Fruit fly (Drosophila melanogaster) whole organism, embryonic: ENCODE measurements around the gene CG17202.

Experiments
- Atf-2 ChIP-seq: fragments of 200-800 bp; sonication (Bioruptor generic); optimal IDR thresholded peaks from 2 replicates; lab custom pipeline; 2016; ENCODE audit warnings: missing biosample characterization, missing genetic modification characterization
- CG10431 ChIP-seq: fragments of 200-800 bp; sonication (Bioruptor generic); optimal IDR thresholded peaks from 3 replicates; lab custom pipeline; 2018; ENCODE audit warnings: missing biosample characterization, mild to moderate bottlenecking, missing genetic modification characterization
- CG10462 ChIP-seq: fragments of 200-800 bp; sonication (Bioruptor generic); optimal IDR thresholded peaks from 2 replicates; lab custom pipeline; 2016; ENCODE audit warnings: missing biosample characterization, missing genetic modification characterization
- CG10565 ChIP-seq: fragments of 200-800 bp; sonication (Bioruptor generic); optimal IDR thresholded peaks from 3 replicates; lab custom pipeline; 2016; ENCODE audit warnings: missing biosample characterization, mild to moderate bottlenecking, missing genetic modification characterization
- CG11398 ChIP-seq: fragments of 200-800 bp; sonication (Bioruptor generic); optimal IDR thresholded peaks from 2 replicates; lab custom pipeline; 2016; ENCODE audit warnings: missing biosample characterization, missing genetic modification characterization
- CG11696 ChIP-seq: fragments of 200-800 bp; sonication (Bioruptor generic); IDR thresholded peaks from 2 replicates; pipeline ENCODE4 v1.3.6; 2022; ENCODE audit warnings: missing biosample characterization, missing genetic modification characterization
- CG12071 ChIP-seq: fragments of 200-800 bp; sonication (Bioruptor generic); optimal IDR thresholded peaks from 3 replicates; lab custom pipeline; 2018; ENCODE audit warnings: missing biosample characterization, mild to moderate bottlenecking, missing genetic modification characterization
- CG12104 ChIP-seq: fragments of 200-800 bp; sonication (Bioruptor generic); optimal IDR thresholded peaks from 3 replicates; lab custom pipeline; 2016; ENCODE audit warnings: missing biosample characterization, missing genetic modification characterization
- CG12299 ChIP-seq: fragments of 200-800 bp; sonication (Bioruptor generic); optimal IDR thresholded peaks from 2 replicates; lab custom pipeline; 2018; ENCODE audit warnings: missing biosample characterization, mild to moderate bottlenecking, missing genetic modification characterization
- CG1233 ChIP-seq: fragments of 200-800 bp; sonication (Bioruptor generic); optimal IDR thresholded peaks from 4 replicates; lab custom pipeline; 2018; ENCODE audit warnings: missing biosample characterization, mild to moderate bottlenecking, missing genetic modification characterization
- CG12659 ChIP-seq: fragments of 200-800 bp; sonication (Bioruptor generic); optimal IDR thresholded peaks from 3 replicates; lab custom pipeline; 2017; ENCODE audit warnings: mild to moderate bottlenecking, missing biosample characterization, missing genetic modification reagents, missing genetic modification characterization
- CG14441 ChIP-seq: fragments of 200-800 bp; sonication (Bioruptor generic); IDR thresholded peaks from 2 replicates; pipeline ENCODE4 v1.3.6; 2022; ENCODE audit warnings: missing biosample characterization, missing genetic modification characterization
- CG15514 ChIP-seq: fragments of 200-800 bp; sonication (Bioruptor generic); optimal IDR thresholded peaks from 3 replicates; lab custom pipeline; 2017; ENCODE audit warnings: missing biosample characterization, missing genetic modification characterization, mild to moderate bottlenecking, moderate library complexity, missing genetic modification reagents
- CG1603 ChIP-seq: fragments of 200-800 bp; sonication (Bioruptor generic); optimal IDR thresholded peaks from 2 replicates; lab custom pipeline; 2019; ENCODE audit warnings: missing biosample characterization, mild to moderate bottlenecking, missing genetic modification characterization, moderate library complexity
- CG17328 ChIP-seq: fragments of 200-800 bp; sonication (Bioruptor generic); IDR thresholded peaks from 2 replicates; pipeline ENCODE4 v1.3.6; 2022; ENCODE audit warnings: missing biosample characterization, missing genetic modification characterization
- CG34422 ChIP-seq: fragments of 200-800 bp; sonication (Bioruptor generic); IDR thresholded peaks from 3 replicates; pipeline ENCODE4 v1.3.6; 2022; ENCODE audit warnings: missing biosample characterization, missing genetic modification characterization
- CG4617 ChIP-seq: fragments of 200-800 bp; sonication (Bioruptor generic); optimal IDR thresholded peaks from 3 replicates; lab custom pipeline; 2016; ENCODE audit warnings: missing biosample characterization, missing genetic modification characterization, borderline replicate concordance
- CG4730 ChIP-seq: fragments of 200-800 bp; sonication (Bioruptor generic); IDR thresholded peaks from 2 replicates; pipeline ENCODE4 v1.3.6; 2022; ENCODE audit warnings: missing biosample characterization, missing genetic modification characterization
- CG4854 ChIP-seq: fragments of 200-800 bp; sonication (Bioruptor generic); optimal IDR thresholded peaks from 2 replicates; lab custom pipeline; 2016; ENCODE audit warnings: missing biosample characterization, missing genetic modification characterization, inconsistent platforms
- CG6765 ChIP-seq: fragments of 200-800 bp; sonication (Bioruptor generic); optimal IDR thresholded peaks from 3 replicates; lab custom pipeline; 2017; ENCODE audit warnings: missing biosample characterization, mild to moderate bottlenecking, missing genetic modification characterization
- ERR ChIP-seq: fragments of 200-800 bp; sonication (Bioruptor generic); optimal IDR thresholded peaks from 2 replicates; lab custom pipeline; 2016; ENCODE audit warnings: missing biosample characterization, missing genetic modification characterization
- HHEX ChIP-seq: fragments of 200-800 bp; sonication (Bioruptor generic); optimal IDR thresholded peaks from 3 replicates; lab custom pipeline; 2017; ENCODE audit warnings: missing biosample characterization, mild to moderate bottlenecking, missing genetic modification characterization, missing genetic modification reagents
- Hmx ChIP-seq: fragments of 200-800 bp; sonication (Bioruptor generic); optimal IDR thresholded peaks from 2 replicates; lab custom pipeline; 2016; ENCODE audit warnings: missing biosample characterization, missing genetic modification characterization
- Med ChIP-seq: fragments of 200-800 bp; sonication (Bioruptor generic); peaks from one replicate; lab custom pipeline; 2016; ENCODE audit warnings: missing biosample characterization, missing genetic modification characterization, mild to moderate bottlenecking, inconsistent platforms, moderate library complexity
- Nf-YB ChIP-seq: fragments of 200-800 bp; sonication (Bioruptor generic); optimal IDR thresholded peaks from 3 replicates; lab custom pipeline; 2019; ENCODE audit warnings: missing biosample characterization, mild to moderate bottlenecking, missing genetic modification characterization, moderate library complexity
- PHDP ChIP-seq: fragments of 200-800 bp; sonication (Bioruptor generic); optimal IDR thresholded peaks from 3 replicates; lab custom pipeline; 2018; ENCODE audit warnings: missing biosample characterization, mild to moderate bottlenecking, missing genetic modification characterization, moderate library complexity
- Ravus ChIP-seq: fragments of 200-800 bp; sonication (Bioruptor generic); IDR thresholded peaks from 2 replicates; pipeline ENCODE4 v1.3.6; 2022; ENCODE audit warnings: missing biosample characterization, missing genetic modification characterization
- Rfx ChIP-seq: fragments of 200-800 bp; sonication (Bioruptor generic); IDR thresholded peaks from 2 replicates; pipeline ENCODE4 v1.3.6; 2022; ENCODE audit warnings: missing biosample characterization, missing genetic modification characterization
- Sry-δ ChIP-seq: fragments of 200-800 bp; sonication (Bioruptor generic); optimal IDR thresholded peaks from 2 replicates; lab custom pipeline; 2016; ENCODE audit warnings: missing biosample characterization, missing genetic modification characterization
- TFAM ChIP-seq: fragments of 200-800 bp; sonication (Bioruptor generic); optimal IDR thresholded peaks from 2 replicates; lab custom pipeline; 2017; ENCODE audit warnings: missing biosample characterization, missing genetic modification characterization, inconsistent platforms
- aop ChIP-seq: fragments of 200-800 bp; sonication (Bioruptor generic); IDR thresholded peaks from 2 replicates; pipeline ENCODE4 v1.3.6; 2022; ENCODE audit warnings: missing biosample characterization, missing genetic modification characterization
- az2 ChIP-seq: fragments of 200-800 bp; sonication (Bioruptor generic); optimal IDR thresholded peaks from 3 replicates; lab custom pipeline; 2016; ENCODE audit warnings: missing biosample characterization, missing genetic modification characterization
- crc ChIP-seq: fragments of 200-800 bp; sonication (Bioruptor generic); optimal IDR thresholded peaks from 2 replicates; lab custom pipeline; 2016; ENCODE audit warnings: missing biosample characterization, missing genetic modification characterization
- cwo ChIP-seq: fragments of 200-800 bp; sonication (Bioruptor generic); optimal IDR thresholded peaks from 3 replicates; lab custom pipeline; 2017; ENCODE audit warnings: missing biosample characterization, missing genetic modification characterization, mild to moderate bottlenecking, moderate library complexity, missing genetic modification reagents
- disco-r ChIP-seq: fragments of 200-800 bp; sonication (Bioruptor generic); optimal IDR thresholded peaks from 2 replicates; lab custom pipeline; 2016; ENCODE audit warnings: missing biosample characterization, missing genetic modification characterization
- dysf ChIP-seq: fragments of 200-800 bp; sonication (Bioruptor generic); IDR thresholded peaks from 3 replicates; pipeline ENCODE4 v1.3.6; 2022; ENCODE audit warnings: missing biosample characterization, missing genetic modification characterization
- eyg ChIP-seq: fragments of 200-800 bp; sonication (Bioruptor generic); optimal IDR thresholded peaks from 3 replicates; lab custom pipeline; 2016; ENCODE audit warnings: missing biosample characterization, missing genetic modification characterization
- gem ChIP-seq: fragments of 200-800 bp; sonication (Bioruptor generic); optimal IDR thresholded peaks from 2 replicates; lab custom pipeline; 2019; ENCODE audit warnings: missing biosample characterization, mild to moderate bottlenecking, missing genetic modification characterization, moderate library complexity
- gfzf ChIP-seq: fragments of 200-800 bp; sonication (Bioruptor generic); optimal IDR thresholded peaks from 2 replicates; lab custom pipeline; 2016; ENCODE audit warnings: missing biosample characterization, mild to moderate bottlenecking, missing genetic modification characterization, moderate library complexity
- gro ChIP-seq: fragments of 200-800 bp; sonication (Bioruptor generic); optimal IDR thresholded peaks from 2 replicates; lab custom pipeline; 2016; ENCODE audit warnings: missing biosample characterization, missing genetic modification characterization
- hbn ChIP-seq: fragments of 200-800 bp; sonication (Bioruptor generic); IDR thresholded peaks from 2 replicates; pipeline ENCODE4 v1.3.6; 2022; ENCODE audit warnings: missing biosample characterization, missing genetic modification characterization; ENCODE audit not compliant: partially characterized antibody
- hkb ChIP-seq, 2 experiments: fragments of 200-800 bp in 1 of 2; fragments of >200 bp in 1 of 2; sonication (Bioruptor generic) in 1 of 2; IDR thresholded peaks in 1 of 2; optimal IDR thresholded peaks in 1 of 2; 2 replicates each; pipeline versions ENCODE4 v1.3.6 to Lab custom; 2017 to 2022; ENCODE audit warnings: missing biosample characterization in 1 of 2, missing genetic modification characterization in 1 of 2
- jumu ChIP-seq: fragments of 200-800 bp; sonication (Bioruptor generic); optimal IDR thresholded peaks from 3 replicates; lab custom pipeline; 2016; ENCODE audit warnings: missing biosample characterization, missing genetic modification characterization
- mirr ChIP-seq: fragments of 200-800 bp; sonication (Bioruptor generic); optimal IDR thresholded peaks from 3 replicates; lab custom pipeline; 2018; ENCODE audit warnings: missing biosample characterization, mild to moderate bottlenecking, missing genetic modification characterization
- mld ChIP-seq: fragments of 200-800 bp; sonication (Bioruptor generic); IDR thresholded peaks from 3 replicates; pipeline ENCODE4 v1.3.6; 2022; ENCODE audit warnings: missing biosample characterization, missing genetic modification characterization; ENCODE audit not compliant: partially characterized antibody
- pros ChIP-seq: fragments of 200-800 bp; sonication (Bioruptor generic); optimal IDR thresholded peaks from 3 replicates; lab custom pipeline; 2019; ENCODE audit warnings: missing biosample characterization, mild to moderate bottlenecking, missing genetic modification characterization, moderate library complexity
- salm ChIP-seq: fragments of 200-800 bp; sonication (Bioruptor generic); optimal IDR thresholded peaks from 2 replicates; lab custom pipeline; 2018; ENCODE audit warnings: missing biosample characterization, mild to moderate bottlenecking, missing genetic modification characterization
- sens ChIP-seq: fragments of 200-800 bp; sonication (Bioruptor generic); peaks from one replicate; lab custom pipeline; 2016; ENCODE audit warnings: missing biosample characterization, missing genetic modification characterization
- tna ChIP-seq: fragments of 200-800 bp; sonication (Bioruptor generic); IDR thresholded peaks from 2 replicates; pipeline ENCODE4 v1.3.6; 2022; ENCODE audit warnings: missing biosample characterization, missing genetic modification characterization; ENCODE audit not compliant: partially characterized antibody
- unpg ChIP-seq: fragments of 200-800 bp; sonication (Bioruptor generic); optimal IDR thresholded peaks from 3 replicates; lab custom pipeline; 2018; ENCODE audit warnings: missing biosample characterization, mild to moderate bottlenecking, missing genetic modification characterization, moderate library complexity

Gene CG17202

dm6 chr3R:12413274-12413958 is 9.2 kb upstream of the CG17202 start, which contains the start of the genes Dip-C and pps (continued):
- peak; percentile 60 for TF ChIP-seq Sry-δ (GFP tag; lab: Kevin White, UChicago)
- TF ChIP-seq Ravus (GFP tag; lab: Robert Waterston, UW), result no peak
- TF ChIP-seq CG12071 (GFP tag; lab: Kevin White, UChicago), result no peak
- no peak for TF ChIP-seq CG10431 (GFP tag; lab: Kevin White, UChicago)
- no peak for TF ChIP-seq Nf-YB (GFP tag; lab: Kevin White, UChicago)
- TF ChIP-seq CG34422 (GFP tag; lab: Robert Waterston, UW), result no peak
- TF ChIP-seq PHDP (tag; lab: Kevin White, UChicago), result no peak
- 0 out of 2 replicates have a peak, but pooled peaks have one; percentile 12 for TF ChIP-seq Rfx (GFP tag; lab: Robert Waterston, UW)
- peak; percentile 99 for TF ChIP-seq CG15514 (GFP tag; lab: Kevin White, UChicago)
- TF ChIP-seq hkb (optimal IDR thresholded peaks at IDR 0.05; lab: Kevin White, UChicago), result no peak
- TF ChIP-seq hkb (GFP tag; IDR thresholded peaks at IDR 0.05; lab: Robert Waterston, UW), result no peak
- TF ChIP-seq dysf (GFP tag; lab: Robert Waterston, UW), result no peak
- peak; percentile 73 for TF ChIP-seq hbn (GFP tag; lab: Robert Waterston, UW)
- no peak for TF ChIP-seq CG4854 (GFP tag; lab: Kevin White, UChicago)
- no peak for TF ChIP-seq unpg (GFP tag; lab: Kevin White, UChicago)
- TF ChIP-seq eyg (GFP tag; lab: Kevin White, UChicago), result no peak
- TF ChIP-seq CG1603 (tag; lab: Kevin White, UChicago), result no peak
- no peak for TF ChIP-seq az2 (GFP tag; lab: Kevin White, UChicago)
- TF ChIP-seq CG6765, result no peak
- no peak for TF ChIP-seq Hmx (GFP tag; lab: Kevin White, UChicago)
- TF ChIP-seq CG11398 (GFP tag; lab: Kevin White, UChicago), result no peak
- peak; percentile 44 for TF ChIP-seq Med (GFP tag; lab: Kevin White, UChicago)
- peak; percentile 12 for TF ChIP-seq CG12104 (GFP tag; lab: Kevin White, UChicago)
- no peak for TF ChIP-seq CG12299
- no peak for TF ChIP-seq ERR (GFP tag; lab: Kevin White, UChicago)
- no peak for TF ChIP-seq CG10565
- no peak for TF ChIP-seq mld (GFP tag; lab: Robert Waterston, UW)
- TF ChIP-seq CG14441 (GFP tag; lab: Robert Waterston, UW), result no peak
- TF ChIP-seq pros (GFP tag; lab: Kevin White, UChicago), result no peak
- TF ChIP-seq gro (GFP tag; lab: Kevin White, UChicago), result no peak
- no peak for TF ChIP-seq CG4730 (GFP tag; lab: Robert Waterston, UW)
- TF ChIP-seq cwo (GFP tag; lab: Kevin White, UChicago), result no peak
- TF ChIP-seq gem (tag; lab: Kevin White, UChicago), result no peak
- no peak for TF ChIP-seq CG11696 (GFP tag; lab: Robert Waterston, UW)
- no peak for TF ChIP-seq tna (GFP tag; lab: Robert Waterston, UW)
- no peak for TF ChIP-seq CG1233 (GFP tag; lab: Kevin White, UChicago)
- TF ChIP-seq aop (GFP tag; lab: Robert Waterston, UW), result no peak
- no peak for TF ChIP-seq HHEX (GFP tag; lab: Kevin White, UChicago)
- TF ChIP-seq jumu (GFP tag; lab: Kevin White, UChicago), result no peak
- TF ChIP-seq CG17328 (GFP tag; lab: Robert Waterston, UW), result no peak
- TF ChIP-seq CG12659 (GFP tag; lab: Kevin White, UChicago), result peak; percentile 63
- no peak for TF ChIP-seq CG10462 (GFP tag; lab: Kevin White, UChicago)
- TF ChIP-seq CG4617, result peak; percentile 85
- TF ChIP-seq salm (tag; lab: Kevin White, UChicago), result no peak
- peak; percentile 80 for TF ChIP-seq gfzf (GFP tag; lab: Kevin White, UChicago)
- no peak for TF ChIP-seq TFAM
- no peak for TF ChIP-seq Atf-2 (GFP tag; lab: Kevin White, UChicago)
- no peak for TF ChIP-seq crc
- no peak for TF ChIP-seq sens (GFP tag; lab: Kevin White, UChicago)
- no peak for TF ChIP-seq disco-r (GFP tag; lab: Kevin White, UChicago)
- TF ChIP-seq mirr (GFP tag; lab: Kevin White, UChicago), result peak; percentile 23
